Worm (Caenorhabditis elegans): Measurements from ENCODE around the gene C27D9.2.

C27D9.2 gene

ce11 chrII:4745281-4745680 is 11.4 kb downstream of the C27D9.2 start:
- peak; percentile 50 for TF ChIP-seq ztf-4 (tag; optimal IDR thresholded peaks at IDR 0.05)
- no peak for TF ChIP-seq elt-1 (tag; optimal IDR thresholded peaks at IDR 0.05)
- peak; percentile 33 for TF ChIP-seq gmeb-1 (tag; optimal IDR thresholded peaks at IDR 0.05)
- peak; percentile 43 for TF ChIP-seq nhr-11 (tag; optimal IDR thresholded peaks at IDR 0.05)
- no peak for TF ChIP-seq nhr-12 (tag; optimal IDR thresholded peaks at IDR 0.05)
- TF ChIP-seq C34F6.9 (tag; optimal IDR thresholded peaks at IDR 0.05) = no peak
- TF ChIP-seq Y55F3AM.14 (GFP tag; optimal IDR thresholded peaks at IDR 0.05) = no peak
- TF ChIP-seq egl-27 (tag; optimal IDR thresholded peaks at IDR 0.05) = peak; percentile 78
- TF ChIP-seq ceh-82 (tag; optimal IDR thresholded peaks at IDR 0.05) = no peak
- no peak for TF ChIP-seq snpc-4 (tag; optimal IDR thresholded peaks at IDR 0.05)
- TF ChIP-seq crh-2 (tag; optimal IDR thresholded peaks at IDR 0.05) = peak; percentile 44
- TF ChIP-seq lin-13 (GFP tag; optimal IDR thresholded peaks at IDR 0.05) = no peak
- no peak for TF ChIP-seq nhr-10 (tag; optimal IDR thresholded peaks at IDR 0.05)
- TF ChIP-seq zag-1 (tag; optimal IDR thresholded peaks at IDR 0.05) = no peak
- no peak for TF ChIP-seq R02D3.7 (tag; optimal IDR thresholded peaks at IDR 0.05)
- no peak for TF ChIP-seq mbf-1 (tag; optimal IDR thresholded peaks at IDR 0.05)
- peak; percentile 80 for TF ChIP-seq nhr-25 (tag; optimal IDR thresholded peaks at IDR 0.05)
- TF ChIP-seq mab-5 (tag; optimal IDR thresholded peaks at IDR 0.05) = no peak
- no peak for TF ChIP-seq unc-55 (GFP tag; optimal IDR thresholded peaks at IDR 0.05)
- no peak for TF ChIP-seq ZK546.5 (tag; optimal IDR thresholded peaks at IDR 0.05)
- no peak for TF ChIP-seq nhr-237 (tag; optimal IDR thresholded peaks at IDR 0.05)
- TF ChIP-seq sem-4 (tag; optimal IDR thresholded peaks at IDR 0.05) = no peak
- TF ChIP-seq lin-11 (tag; optimal IDR thresholded peaks at IDR 0.05) = no peak
- TF ChIP-seq dmd-4 (tag; optimal IDR thresholded peaks at IDR 0.05) = no peak
- TF ChIP-seq nhr-129 (tag; optimal IDR thresholded peaks at IDR 0.05) = peak; percentile 13
- TF ChIP-seq nhr-77 (tag; optimal IDR thresholded peaks at IDR 0.05) = no peak
- TF ChIP-seq ztf-1 (GFP tag; conservative IDR thresholded peaks at IDR 0.05) = no peak
- TF ChIP-seq peb-1 (tag; optimal IDR thresholded peaks at IDR 0.05) = no peak
- TF ChIP-seq lin-39 (tag; optimal IDR thresholded peaks at IDR 0.05) = no peak
- TF ChIP-seq elt-3 (tag; optimal IDR thresholded peaks at IDR 0.05) = no peak
- TF ChIP-seq ama-1 (optimal IDR thresholded peaks at IDR 0.05) = no peak
- TF ChIP-seq skn-1 (tag; optimal IDR thresholded peaks at IDR 0.05) = no peak
- TF ChIP-seq fos-1 (tag; optimal IDR thresholded peaks at IDR 0.05) = peak; percentile 39
- no peak for TF ChIP-seq ceh-16 (tag; optimal IDR thresholded peaks at IDR 0.05)
- TF ChIP-seq aly-2 (tag; optimal IDR thresholded peaks at IDR 0.05) = no peak
- no peak for TF ChIP-seq nhr-23 (tag; optimal IDR thresholded peaks at IDR 0.05)
- TF ChIP-seq lsy-2 (tag; optimal IDR thresholded peaks at IDR 0.05) = peak in 1 of 2 experiments; percentile 37
- TF ChIP-seq mdl-1 (tag; optimal IDR thresholded peaks at IDR 0.05) = peak in 1 of 2 experiments; percentile 2
- peak; percentile 88 for TF ChIP-seq blmp-1 (tag; optimal IDR thresholded peaks at IDR 0.05; ENCODE audit: insufficient read depth)
- TF ChIP-seq alr-1 (tag; optimal IDR thresholded peaks at IDR 0.05) = no peak
- TF ChIP-seq sma-3 (GFP tag; optimal IDR thresholded peaks at IDR 0.05) = peak; percentile 85
- no peak for TF ChIP-seq F13H6.1 (tag; optimal IDR thresholded peaks at IDR 0.05)
- TF ChIP-seq unc-62 (GFP tag; optimal IDR thresholded peaks at IDR 0.05) = no peak
- TF ChIP-seq sma-9 (GFP tag; optimal IDR thresholded peaks at IDR 0.05) = peak; percentile 96
- peak; percentile 3 for TF ChIP-seq sma-9 (tag; optimal IDR thresholded peaks at IDR 0.05)
- no peak for TF ChIP-seq unc-39 (tag; optimal IDR thresholded peaks at IDR 0.05)
- no peak for TF ChIP-seq nhr-6 (tag; optimal IDR thresholded peaks at IDR 0.05)
- TF ChIP-seq nhr-21 (tag; optimal IDR thresholded peaks at IDR 0.05) = peak; percentile 90
- no peak for TF ChIP-seq ztf-11 (tag; optimal IDR thresholded peaks at IDR 0.05)
